Worm (Caenorhabditis elegans): ENCODE measurements around the gene srd-63.

ce11 chrV:16357253-16357652 is 36.4 kb downstream of the srd-63 start, which contains the start of gene pptr-1:
- no peak for TF ChIP-seq pag-3 (tag; optimal IDR thresholded peaks at IDR 0.05; ENCODE audit: borderline replicate concordance)
- TF ChIP-seq pha-2 (tag; optimal IDR thresholded peaks at IDR 0.05), result no peak
- no peak for TF ChIP-seq K02D7.2 (tag; optimal IDR thresholded peaks at IDR 0.05)
- no peak for TF ChIP-seq tbx-2 (tag; optimal IDR thresholded peaks at IDR 0.05)
- TF ChIP-seq ama-1 (optimal IDR thresholded peaks at IDR 0.05), result no peak
